Fruit fly (Drosophila melanogaster): ENCODE results near the gene cnc.

The cnc gene

dm6 chr3R:23174739-23175138, 51.8 kb downstream of the cnc start (continued):
- peak; percentile 63 for TF ChIP-seq topi (GFP tag; optimal IDR thresholded peaks at IDR 0.05)
- no peak for TF ChIP-seq dac (GFP tag; optimal IDR thresholded peaks at IDR 0.05)
- TF ChIP-seq spab (GFP tag; optimal IDR thresholded peaks at IDR 0.05) = peak; percentile 53
- peak; percentile 62 for TF ChIP-seq dsx (GFP tag; optimal IDR thresholded peaks at IDR 0.05; ENCODE audit: poor library complexity, severe bottlenecking)
- peak; percentile 45 for TF ChIP-seq CG1621 (tag; optimal IDR thresholded peaks at IDR 0.05)
- TF ChIP-seq CG10669 (GFP tag; optimal IDR thresholded peaks at IDR 0.05) = peak; percentile 37
- no peak for TF ChIP-seq Blimp-1 (GFP tag; optimal IDR thresholded peaks at IDR 0.05)
- TF ChIP-seq Gug (GFP tag; IDR thresholded peaks at IDR 0.05) = peak; percentile 43; the same call in 1 of the 2 replicates
- peak; percentile 77 for TF ChIP-seq CG31627 (GFP tag; optimal IDR thresholded peaks at IDR 0.05)
- TF ChIP-seq Hr39 (GFP tag; optimal IDR thresholded peaks at IDR 0.05) = peak; percentile 78
- peak; percentile 49 for TF ChIP-seq Ets21C (GFP tag; optimal IDR thresholded peaks at IDR 0.05)
- TF ChIP-seq CG8119 (GFP tag; IDR thresholded peaks at IDR 0.05) = peak; percentile 77
- TF ChIP-seq CG3032 (tag; optimal IDR thresholded peaks at IDR 0.05) = peak; percentile 52
- no peak for TF ChIP-seq CG6808 (GFP tag; optimal IDR thresholded peaks at IDR 0.05)
- peak; percentile 81 for TF ChIP-seq OdsH (GFP tag; optimal IDR thresholded peaks at IDR 0.05)
- peak; percentile 76 for TF ChIP-seq acj6 (GFP tag; optimal IDR thresholded peaks at IDR 0.05)
- peak; percentile 72 for TF ChIP-seq vri (GFP tag; optimal IDR thresholded peaks at IDR 0.05)
- peak; percentile 80 for TF ChIP-seq CG6163 (GFP tag; IDR thresholded peaks at IDR 0.05)

dm6 chr3R:23173393-23173981, 53.0 kb downstream of the cnc start, which contains the start of gene CG46310:
Gene CG46310 (plus strand): TSS chr3R:23173873.
- TF ChIP-seq CG11294 (GFP tag; IDR thresholded peaks at IDR 0.05) (peak; percentile 66), OdsH (GFP tag; optimal IDR thresholded peaks at IDR 0.05) (peak; percentile 83), achi (GFP tag; optimal IDR thresholded peaks at IDR 0.05) (peak; percentile 85), acj6 (GFP tag; optimal IDR thresholded peaks at IDR 0.05) (peak; percentile 87), fkh (GFP tag; optimal IDR thresholded peaks at IDR 0.05) (peak; percentile 73), CG16779 (tag; optimal IDR thresholded peaks at IDR 0.05) (peak; percentile 76), CG8319 (GFP tag; optimal IDR thresholded peaks at IDR 0.05) (peak; percentile 78), lz (GFP tag; optimal IDR thresholded peaks at IDR 0.05) (peak; percentile 88), topi (GFP tag; optimal IDR thresholded peaks at IDR 0.05) (peak; percentile 86), CG6163 (GFP tag; IDR thresholded peaks at IDR 0.05) (peak; percentile 94), Hr4 (GFP tag; optimal IDR thresholded peaks at IDR 0.05) (peak; percentile 64), Sox15 (GFP tag; optimal IDR thresholded peaks at IDR 0.05) (peak; percentile 74), CG11762 (GFP tag; optimal IDR thresholded peaks at IDR 0.05; ENCODE audit: insufficient read depth) (peak; percentile 84), Hr39 (GFP tag; optimal IDR thresholded peaks at IDR 0.05) (peak; percentile 68), CG11902 (GFP tag; optimal IDR thresholded peaks at IDR 0.05) (peak; percentile 83), Eip93F (GFP tag; optimal IDR thresholded peaks at IDR 0.05) (peak; percentile 95), cyc (GFP tag; optimal IDR thresholded peaks at IDR 0.05) (peak; percentile 83), vri (GFP tag; optimal IDR thresholded peaks at IDR 0.05) (peak; percentile 82), spab (GFP tag; optimal IDR thresholded peaks at IDR 0.05) (peak; percentile 53), CG1621 (tag; optimal IDR thresholded peaks at IDR 0.05) (peak; percentile 42), CG6808 (GFP tag; optimal IDR thresholded peaks at IDR 0.05) (peak; percentile 55), CG15336 (GFP tag; IDR thresholded peaks at IDR 0.05) (peak; percentile 87), pdm3 (GFP tag; optimal IDR thresholded peaks at IDR 0.05) (peak; percentile 62), CG32006 (GFP tag; optimal IDR thresholded peaks at IDR 0.05) (peak; percentile 69), fd59A (GFP tag; optimal IDR thresholded peaks at IDR 0.05) (peak; percentile 46), CG3032 (tag; optimal IDR thresholded peaks at IDR 0.05) (peak; percentile 80), CG31627 (GFP tag; optimal IDR thresholded peaks at IDR 0.05) (peak; percentile 71), Blimp-1 (GFP tag; optimal IDR thresholded peaks at IDR 0.05) (peak; percentile 85), Eip75B (GFP tag; optimal IDR thresholded peaks at IDR 0.05) (peak; percentile 89), CG3919 (GFP tag; optimal IDR thresholded peaks at IDR 0.05) (peak; percentile 89), Hr38 (GFP tag; optimal IDR thresholded peaks at IDR 0.05) (no peak), dac (GFP tag; optimal IDR thresholded peaks at IDR 0.05) (peak; percentile 4), Ets21C (GFP tag; optimal IDR thresholded peaks at IDR 0.05) (peak; percentile 58), CG34406 (GFP tag; optimal IDR thresholded peaks at IDR 0.05) (peak; percentile 91), eg (GFP tag; IDR thresholded peaks at IDR 0.05) (peak; percentile 93), fd85E (GFP tag; optimal IDR thresholded peaks at IDR 0.05) (peak; percentile 63), esn (GFP tag; optimal IDR thresholded peaks at IDR 0.05) (peak; percentile 95), Smox (GFP tag; optimal IDR thresholded peaks at IDR 0.05) (peak; percentile 83), Sox14 (GFP tag; optimal IDR thresholded peaks at IDR 0.05) (peak; percentile 76), CG6276 (GFP tag; optimal IDR thresholded peaks at IDR 0.05) (peak; percentile 73), CG8119 (GFP tag; IDR thresholded peaks at IDR 0.05) (peak; percentile 79; the same call in 2 of the 3 replicates), salr (GFP tag; optimal IDR thresholded peaks at IDR 0.05) (peak in 1 of 2 experiments; percentile 78), ss (GFP tag; optimal IDR thresholded peaks at IDR 0.05) (peak; percentile 34 to 70)
